Worm (Caenorhabditis elegans) whole organism, L4 larva: ENCODE data around the gene C54C6.11.

ENCODE experiments used
- F37D6.2 ChIP-seq: sonication (generic microtip); optimal IDR thresholded peaks from 2 replicates; lab custom pipeline; 2016; ENCODE audit warnings: mild to moderate bottlenecking, missing genetic modification characterization, missing compliant biosample characterization
- Y105C5A.15 ChIP-seq: fragments of 200-800 bp; sonication (Bioruptor generic); IDR thresholded peaks from 2 replicates; pipeline ENCODE4 v1.3.6; 2022; ENCODE audit warnings: missing genetic modification characterization, missing compliant biosample characterization
- ces-1 ChIP-seq: fragments of 150-350 bp; sonication (generic microtip); optimal IDR thresholded peaks from 4 replicates; lab custom pipeline; 2014; ENCODE audit warnings: missing biosample characterization, missing genetic modification reagents, missing genetic modification characterization
- dmd-8 ChIP-seq: fragments of 200-800 bp; sonication (Bioruptor generic); IDR thresholded peaks from 2 replicates; pipeline ENCODE4 v1.3.6; 2022; ENCODE audit warnings: missing genetic modification characterization, missing compliant biosample characterization
- hlh-11 ChIP-seq: fragments of 200-800 bp; sonication (Bioruptor generic); optimal IDR thresholded peaks from 2 replicates; lab custom pipeline; 2018; ENCODE audit warnings: mild to moderate bottlenecking, missing genetic modification characterization, missing compliant biosample characterization
- lim-7 ChIP-seq: fragments of 200-800 bp; sonication (Bioruptor generic); IDR thresholded peaks from 2 replicates; pipeline ENCODE4 v1.3.6; 2022; ENCODE audit warnings: missing genetic modification characterization, missing compliant biosample characterization
- lin-13 ChIP-seq: fragments of 150-350 bp; optimal IDR thresholded peaks from 2 replicates; lab custom pipeline; 2014; ENCODE audit warnings: missing biosample characterization, missing genetic modification reagents, missing genetic modification characterization
- nhr-10 ChIP-seq: fragments of 150-350 bp; optimal IDR thresholded peaks from 2 replicates; lab custom pipeline; 2014; ENCODE audit warnings: missing biosample characterization, missing genetic modification characterization
- pqm-1 ChIP-seq: sonication (generic microtip); optimal IDR thresholded peaks from 2 replicates; lab custom pipeline; 2017; ENCODE audit warnings: missing biosample characterization, missing genetic modification characterization
- ztf-11 ChIP-seq: fragments of 150-350 bp; optimal IDR thresholded peaks from 2 replicates; lab custom pipeline; 2014; ENCODE audit warnings: missing biosample characterization, missing genetic modification characterization

DNA sequence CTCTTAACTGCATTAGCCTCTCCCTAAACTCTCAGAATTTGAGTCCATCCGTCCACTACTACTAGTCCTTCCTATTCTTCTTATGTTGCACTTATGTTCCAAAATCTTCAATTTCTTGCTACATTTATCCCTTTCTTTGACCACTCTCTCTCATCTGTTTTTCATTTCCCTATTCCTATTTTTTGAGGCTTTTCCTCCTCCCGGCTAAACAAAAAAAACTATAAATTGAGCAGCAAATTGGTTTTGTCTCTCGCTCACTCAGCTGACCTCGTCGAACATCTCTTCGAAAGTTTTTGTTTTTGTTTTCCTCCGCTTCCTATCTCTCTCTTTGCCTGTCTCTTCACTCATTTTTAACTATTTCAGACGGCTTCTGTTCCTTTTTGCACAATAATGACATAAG, 42.2 kb downstream of the C54C6.11 start, which contains the start of gene ptp-1:
- TF ChIP-seq lin-13 (GFP tag; lab: Kevin White, UChicago) (no peak), hlh-11 (tag; lab: Kevin White, UChicago) (no peak), pqm-1 (tag; lab: Kevin White, UChicago) (no peak), Y105C5A.15 (no peak), dmd-8 (GFP tag; lab: Robert Waterston, UW) (no peak), F37D6.2 (no peak), ces-1 (GFP tag; lab: Kevin White, UChicago) (no peak), lim-7 (no peak), nhr-10 (tag; lab: Kevin White, UChicago) (no peak), ztf-11 (tag; lab: Kevin White, UChicago) (no peak)
